Worm (Caenorhabditis elegans): ENCODE results near the gene kin-19.

ce11 chrIII:4101016-4101415 lies 14.6 kb upstream of the kin-19 start:
- no peak for TF ChIP-seq unc-42 (tag; optimal IDR thresholded peaks at IDR 0.05)
- no peak for TF ChIP-seq ama-1 (optimal IDR thresholded peaks at IDR 0.05)
- no peak for TF ChIP-seq tbx-2 (tag; optimal IDR thresholded peaks at IDR 0.05)
- TF ChIP-seq fkh-10 (GFP tag; optimal IDR thresholded peaks at IDR 0.05) = no peak
- no peak for TF ChIP-seq dmd-4 (tag; optimal IDR thresholded peaks at IDR 0.05; ENCODE audit: borderline replicate concordance)

All from whole organism, late embryonic.